Fruit fly (Drosophila melanogaster) whole organism: ENCODE results near the gene Son.

ENCODE experiments used
- CG8478 ChIP-seq: fragments of >200 bp; optimal IDR thresholded peaks from 2 replicates; lab custom pipeline; 2018; ENCODE audit warnings: inconsistent platforms
- Dll ChIP-seq: fragments of >200 bp; optimal IDR thresholded peaks from 2 replicates; lab custom pipeline; 2017
- EcR ChIP-seq, 2 experiments: fragments of >200 bp; optimal IDR thresholded peaks; 2 replicates each; lab custom pipeline; 2017; ENCODE audit warnings: missing biosample characterization in 2 of 2, missing genetic modification characterization in 2 of 2, missing genetic modification reagents in 2 of 2
- pan ChIP-seq: fragments of >200 bp; optimal IDR thresholded peaks from 2 replicates; lab custom pipeline; 2017
- psq ChIP-seq: fragments of >200 bp; optimal IDR thresholded peaks from 2 replicates; lab custom pipeline; 2017
- usp ChIP-seq: fragments of >200 bp; optimal IDR thresholded peaks from 2 replicates; lab custom pipeline; 2017; ENCODE audit warnings: missing biosample characterization, missing genetic modification characterization, mixed read lengths

dm6 chr3R:9618331-9618730 lies 40.5 kb downstream of the Son start:
- no peak for TF ChIP-seq Dll
- TF ChIP-seq CG8478 (lab: Kevin White, UChicago), result no peak
- TF ChIP-seq psq (lab: Kevin White, UChicago), result no peak
- no peak for TF ChIP-seq usp
- no peak for TF ChIP-seq EcR (GFP tag; optimal IDR thresholded peaks at IDR 0.05; lab: Kevin White, UChicago)
- no peak for TF ChIP-seq pan (lab: Kevin White, UChicago)
